Worm (Caenorhabditis elegans) whole organism, L1 larva: Measurements from ENCODE around the gene F59B10.5.

ENCODE experiments used
- ceh-82 ChIP-seq, 3 experiments: fragments of 150-350 bp in 1 of 3; sonication (generic microtip) in 2 of 3; optimal IDR thresholded peaks; 2 replicates each; lab custom pipeline; 2014 to 2017; ENCODE audit warnings: missing biosample characterization in 3 of 3, missing genetic modification characterization in 3 of 3
- ceh-88 ChIP-seq: fragments of 200-800 bp; sonication (Bioruptor generic); IDR thresholded peaks from 2 replicates; pipeline ENCODE4 v1.3.6; 2022; ENCODE audit warnings: missing genetic modification characterization, missing compliant biosample characterization
- fkh-10 ChIP-seq: sonication (generic microtip); optimal IDR thresholded peaks from 2 replicates; lab custom pipeline; 2017; ENCODE audit warnings: missing biosample characterization, missing genetic modification reagents, missing genetic modification characterization
- nhr-11 ChIP-seq: fragments of 150-350 bp; optimal IDR thresholded peaks from 2 replicates; lab custom pipeline; 2014; ENCODE audit warnings: missing biosample characterization, missing genetic modification characterization
- nhr-12 ChIP-seq: sonication (generic microtip); optimal IDR thresholded peaks from 2 replicates; lab custom pipeline; 2017; ENCODE audit warnings: missing biosample characterization, missing genetic modification characterization
- nhr-237 ChIP-seq: fragments of 150-350 bp; optimal IDR thresholded peaks from 2 replicates; lab custom pipeline; 2014; ENCODE audit warnings: missing biosample characterization, missing genetic modification characterization
- rnt-1 ChIP-seq: sonication (generic microtip); optimal IDR thresholded peaks from 2 replicates; lab custom pipeline; 2016; ENCODE audit warnings: mild to moderate bottlenecking, missing genetic modification characterization, moderate library complexity, missing compliant biosample characterization
- sptf-1 ChIP-seq: fragments of 150-350 bp; optimal IDR thresholded peaks from 2 replicates; lab custom pipeline; 2014; ENCODE audit warnings: missing biosample characterization, missing genetic modification characterization
- ztf-11 ChIP-seq, 2 experiments: sonication (generic microtip); optimal IDR thresholded peaks; 2 replicates each; lab custom pipeline; 2016 to 2017; ENCODE audit warnings: missing genetic modification characterization in 2 of 2, missing biosample characterization in 1 of 2, missing compliant biosample characterization in 1 of 2
- ztf-4 ChIP-seq: fragments of 150-350 bp; optimal IDR thresholded peaks from 2 replicates; lab custom pipeline; 2014; ENCODE audit warnings: missing biosample characterization, missing genetic modification characterization

ce11 chrII:10541923-10542486 is 18.5 kb upstream of the F59B10.5 start, which contains the start of gene pro-1:
- TF ChIP-seq ztf-4 (peak; percentile 92), ceh-88 (peak; percentile 85), sptf-1 (tag; lab: Kevin White, UChicago) (no peak), fkh-10 (no peak), rnt-1 (peak; percentile 81), nhr-12 (no peak), nhr-11 (tag; lab: Kevin White, UChicago) (peak; percentile 53), ceh-82 (tag; optimal IDR thresholded peaks at IDR 0.05; lab: Kevin White, UChicago) (peak in 2 of 3 experiments; percentile 27 to 67), ztf-11 (tag; optimal IDR thresholded peaks at IDR 0.05; lab: Kevin White, UChicago) (peak in 1 of 2 experiments; percentile 62), nhr-237 (no peak)
